Fruit fly (Drosophila melanogaster): ENCODE results near the gene CG4119.

The CG4119 gene

DNA sequence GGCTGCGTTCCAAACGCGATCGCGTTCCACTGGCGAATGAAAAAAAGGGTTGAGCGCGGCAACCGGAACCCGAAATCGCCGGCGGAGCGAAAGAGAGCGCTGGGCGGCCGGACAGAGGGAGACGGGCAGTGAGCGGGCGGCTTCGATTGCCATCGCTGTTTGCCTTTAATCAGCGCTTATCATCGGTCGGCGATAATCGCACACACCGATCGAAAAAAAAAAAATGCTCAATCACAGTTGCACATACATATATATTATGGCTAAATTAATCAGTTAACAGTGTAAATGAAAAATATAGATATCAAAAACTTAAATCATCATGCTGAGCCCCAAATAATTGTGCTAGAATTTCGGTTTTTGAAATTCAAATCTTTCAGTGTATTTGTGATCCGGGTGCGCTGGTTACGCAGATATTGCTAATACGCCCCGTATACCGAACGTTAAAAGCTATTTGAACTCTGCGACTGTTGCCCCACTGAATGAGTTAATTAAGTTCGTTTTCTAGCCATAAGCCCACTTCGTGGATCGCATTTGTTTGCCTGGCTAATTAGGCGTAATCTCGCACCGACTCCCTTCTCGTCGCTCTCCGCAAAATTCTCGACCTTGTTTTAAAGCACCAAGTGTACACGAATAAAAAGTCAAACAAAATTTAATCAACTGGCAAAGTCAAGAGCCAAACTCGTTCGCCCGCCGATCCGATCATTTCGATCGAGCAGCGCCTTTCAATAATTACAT lies 52.1 kb downstream of the CG4119 start, which contains the start of gene CG33080:
CG33080 (minus strand) TSS at position 38 of the 735 bp plus-strand sequence.
- TF ChIP-seq CG10959 (GFP tag; IDR thresholded peaks at IDR 0.05) (no peak), Chrac-16 (GFP tag; optimal IDR thresholded peaks at IDR 0.05) (no peak), stc (GFP tag; IDR thresholded peaks at IDR 0.05) (no peak), CG7839 (tag; optimal IDR thresholded peaks at IDR 0.05) (no peak), corto (GFP tag; optimal IDR thresholded peaks at IDR 0.05) (no peak), cato (GFP tag; optimal IDR thresholded peaks at IDR 0.05; ENCODE audit: borderline replicate concordance) (no peak), CG11504 (tag; optimal IDR thresholded peaks at IDR 0.05) (peak; percentile 3), NC2β (GFP tag; optimal IDR thresholded peaks at IDR 0.05) (no peak), CG6175 (GFP tag; IDR thresholded peaks at IDR 0.05) (no peak), grau (tag; optimal IDR thresholded peaks at IDR 0.05) (no peak), CG11695 (GFP tag; IDR thresholded peaks at IDR 0.05) (no peak), knrl (GFP tag; IDR thresholded peaks at IDR 0.05; ENCODE audit: partially characterized antibody) (0 out of 3 replicates have a peak, but pooled peaks have one; percentile 14), pan (optimal IDR thresholded peaks at IDR 0.05) (no peak), pan (GFP tag; optimal IDR thresholded peaks at IDR 0.05 in 1 of 2, IDR thresholded peaks at IDR 0.05 in 1 of 2) (peak in 1 of 2 experiments; percentile 10), zf30C (GFP tag; optimal IDR thresholded peaks at IDR 0.05) (no peak), zen2 (GFP tag; IDR thresholded peaks at IDR 0.05; ENCODE audit: partially characterized antibody) (no peak), CG7357 (GFP tag; IDR thresholded peaks at IDR 0.05) (no peak), CG12236 (GFP tag; optimal IDR thresholded peaks at IDR 0.05) (no peak), crol (GFP tag; IDR thresholded peaks at IDR 0.05) (peak; percentile 47; the same call in 1 of the 2 replicates), dysf (GFP tag; IDR thresholded peaks at IDR 0.05) (peak; percentile 46; the same call in 2 of the 3 replicates), lbe (GFP tag; optimal IDR thresholded peaks at IDR 0.05) (no peak), nerfin-2 (GFP tag; IDR thresholded peaks at IDR 0.05; ENCODE audit: partially characterized antibody) (no peak), fd64A (GFP tag; optimal IDR thresholded peaks at IDR 0.05) (no peak), CG15601 (tag; optimal IDR thresholded peaks at IDR 0.05) (no peak), prd (optimal IDR thresholded peaks at IDR 0.05) (no peak), prd (GFP tag; IDR thresholded peaks at IDR 0.05) (peak; percentile 28; the same call in 1 of the 3 replicates), NK7.1 (GFP tag; optimal IDR thresholded peaks at IDR 0.05) (no peak), CG2120 (GFP tag; optimal IDR thresholded peaks at IDR 0.05) (peak; percentile 58), tap (tag; optimal IDR thresholded peaks at IDR 0.05) (no peak), CG32532 (GFP tag; IDR thresholded peaks at IDR 0.05) (peak; percentile 51), CG10209 (GFP tag; optimal IDR thresholded peaks at IDR 0.05) (no peak), yki (optimal IDR thresholded peaks at IDR 0.05) (no peak), sens (GFP tag) (no peak), CG14441 (GFP tag; IDR thresholded peaks at IDR 0.05) (0 out of 2 replicates have a peak, but pooled peaks have one; percentile 14), CG2678 (tag; optimal IDR thresholded peaks at IDR 0.05) (peak; percentile 12), pros (GFP tag; optimal IDR thresholded peaks at IDR 0.05) (no peak), Nf-YB (GFP tag; optimal IDR thresholded peaks at IDR 0.05) (no peak), CG13894 (tag; optimal IDR thresholded peaks at IDR 0.05) (no peak), CG30403 (GFP tag; optimal IDR thresholded peaks at IDR 0.05) (no peak), lab (GFP tag; optimal IDR thresholded peaks at IDR 0.05) (peak; percentile 51), Meics (GFP tag; optimal IDR thresholded peaks at IDR 0.05) (peak; percentile 28), CG13424 (tag; optimal IDR thresholded peaks at IDR 0.05) (no peak), gem (tag; optimal IDR thresholded peaks at IDR 0.05) (peak; percentile 25), CG11696 (GFP tag; IDR thresholded peaks at IDR 0.05) (no peak), CG8281 (tag; optimal IDR thresholded peaks at IDR 0.05) (no peak), cas (GFP tag; IDR thresholded peaks at IDR 0.05) (no peak), hkb (optimal IDR thresholded peaks at IDR 0.05) (no peak), hkb (GFP tag; IDR thresholded peaks at IDR 0.05) (no peak), grn (GFP tag; optimal IDR thresholded peaks at IDR 0.05) (peak; percentile 89), Ssrp (tag; optimal IDR thresholded peaks at IDR 0.05) (no peak), mirr (GFP tag; optimal IDR thresholded peaks at IDR 0.05) (no peak)

All from whole organism, embryonic.